Worm (Caenorhabditis elegans) whole organism, young adult: ENCODE measurements around the gene C13A2.9.

Source experiments
- lin-26 ChIP-seq: fragments of 200-800 bp; sonication (Bioruptor generic); IDR thresholded peaks from 2 replicates; pipeline ENCODE4 v1.3.6; 2022; ENCODE audit warnings: missing genetic modification reagents, missing genetic modification characterization, missing compliant biosample characterization
- nfya-2 ChIP-seq: fragments of 200-800 bp; sonication (Bioruptor generic); IDR thresholded peaks from 2 replicates; pipeline ENCODE4 v1.3.6; 2022; ENCODE audit warnings: missing genetic modification reagents, missing genetic modification characterization, missing compliant biosample characterization
- nhr-27 ChIP-seq: fragments of 200-800 bp; sonication (Bioruptor generic); optimal IDR thresholded peaks from 2 replicates; lab custom pipeline; 2018; ENCODE audit warnings: mild to moderate bottlenecking, missing genetic modification characterization, moderate library complexity, missing compliant biosample characterization
- pha-4 ChIP-seq: fragments of 150-350 bp; sonication (generic microtip); optimal IDR thresholded peaks from 2 replicates; lab custom pipeline; 2014; ENCODE audit warnings: missing biosample characterization, missing genetic modification reagents, missing genetic modification characterization
- snpc-4 ChIP-seq, 5 experiments: fragments of 150-350 bp in 1 of 5; sonication (generic microtip) in 4 of 5; optimal IDR thresholded peaks; 2 replicates each; lab custom pipeline; 2014 to 2018; ENCODE audit warnings: missing genetic modification characterization in 5 of 5, missing biosample characterization in 3 of 5, antibody characterized with exemption in 2 of 5, mild to moderate bottlenecking in 2 of 5, missing compliant biosample characterization in 2 of 5, missing genotype in 2 of 5, moderate library complexity in 2 of 5, missing genetic modification reagents in 1 of 5
- zfh-2 ChIP-seq: fragments of 200-800 bp; sonication (Bioruptor generic); conservative IDR thresholded peaks from 2 replicates; pipeline ENCODE4 v1.3.6; 2022; ENCODE audit warnings: missing genetic modification reagents, missing genetic modification characterization, missing compliant biosample characterization

DNA sequence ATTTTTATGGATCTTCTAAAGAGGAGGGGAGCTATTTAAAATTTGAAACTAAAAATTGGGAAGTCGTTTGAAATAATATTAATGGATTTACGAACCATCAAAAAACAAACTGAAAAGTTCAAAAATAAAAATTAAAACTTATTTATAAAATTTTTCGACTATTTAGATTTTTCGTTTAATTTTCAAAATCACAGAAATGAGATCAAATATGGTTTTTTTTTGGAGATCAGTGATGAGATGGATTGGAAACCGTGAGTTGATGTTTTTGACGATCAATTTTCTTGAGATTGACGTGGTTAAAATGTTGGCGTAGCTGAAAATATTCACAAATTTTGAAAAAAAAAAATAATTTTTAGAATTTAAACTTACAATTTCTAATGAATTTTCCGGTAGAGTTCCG lies 45.0 kb downstream of the C13A2.9 start, which contains the start of gene C13F10.5:
- TF ChIP-seq lin-26 (GFP tag; lab: Robert Waterston, UW) (no peak), nhr-27 (no peak), pha-4 (tag; lab: Kevin White, UChicago) (no peak), zfh-2 (no peak), nfya-2 (GFP tag; lab: Robert Waterston, UW) (no peak), snpc-4 (GFP tag; optimal IDR thresholded peaks at IDR 0.05; lab: Kevin White, UChicago) (no peak), snpc-4 (tag; optimal IDR thresholded peaks at IDR 0.05; lab: Kevin White, UChicago) (no peak)
